Fruit fly (Drosophila melanogaster) whole organism, embryonic: ENCODE results near the gene CG44303.

Experiments used
- Ada2b ChIP-seq: fragments of 200-800 bp; sonication (Bioruptor generic); IDR thresholded peaks from 2 replicates; pipeline ENCODE4 v1.3.6; 2022; ENCODE audit warnings: missing biosample characterization, missing genetic modification characterization
- B-H1 ChIP-seq: fragments of 200-800 bp; sonication (Bioruptor generic); IDR thresholded peaks from 3 replicates; pipeline ENCODE4 v1.3.6; 2022; ENCODE audit warnings: missing biosample characterization, missing genetic modification characterization
- CG10979 ChIP-seq: fragments of 200-800 bp; sonication (Bioruptor generic); optimal IDR thresholded peaks from 2 replicates; lab custom pipeline; 2018; ENCODE audit warnings: missing biosample characterization, mild to moderate bottlenecking, missing genetic modification characterization, moderate library complexity
- CG11696 ChIP-seq: fragments of 200-800 bp; sonication (Bioruptor generic); IDR thresholded peaks from 2 replicates; pipeline ENCODE4 v1.3.6; 2022; ENCODE audit warnings: missing biosample characterization, missing genetic modification characterization
- CG12155 ChIP-seq: fragments of 200-800 bp; sonication (Bioruptor generic); optimal IDR thresholded peaks from 3 replicates; lab custom pipeline; 2016; ENCODE audit warnings: missing biosample characterization, missing genetic modification characterization
- CG1233 ChIP-seq: fragments of 200-800 bp; sonication (Bioruptor generic); optimal IDR thresholded peaks from 4 replicates; lab custom pipeline; 2018; ENCODE audit warnings: missing biosample characterization, mild to moderate bottlenecking, missing genetic modification characterization
- CG12391 ChIP-seq: fragments of 200-800 bp; sonication (Bioruptor generic); optimal IDR thresholded peaks from 3 replicates; lab custom pipeline; 2018; ENCODE audit warnings: missing biosample characterization, mild to moderate bottlenecking, missing genetic modification characterization, moderate library complexity
- CG13123 ChIP-seq: fragments of 200-800 bp; sonication (Bioruptor generic); optimal IDR thresholded peaks from 2 replicates; lab custom pipeline; 2016; ENCODE audit warnings: missing biosample characterization, missing genetic modification characterization
- CG13775 ChIP-seq: fragments of 200-800 bp; sonication (Bioruptor generic); optimal IDR thresholded peaks from 3 replicates; lab custom pipeline; 2017; ENCODE audit warnings: missing biosample characterization, mild to moderate bottlenecking, missing genetic modification characterization
- CG14965 ChIP-seq: fragments of 200-800 bp; sonication (Bioruptor generic); optimal IDR thresholded peaks from 2 replicates; lab custom pipeline; 2016; ENCODE audit warnings: missing biosample characterization, missing genetic modification characterization, borderline replicate concordance
- CG15514 ChIP-seq: fragments of 200-800 bp; sonication (Bioruptor generic); optimal IDR thresholded peaks from 3 replicates; lab custom pipeline; 2017; ENCODE audit warnings: missing biosample characterization, missing genetic modification characterization, mild to moderate bottlenecking, moderate library complexity, missing genetic modification reagents
- CG1603 ChIP-seq: fragments of 200-800 bp; sonication (Bioruptor generic); optimal IDR thresholded peaks from 2 replicates; lab custom pipeline; 2019; ENCODE audit warnings: missing biosample characterization, mild to moderate bottlenecking, missing genetic modification characterization, moderate library complexity
- CG17359 ChIP-seq: fragments of 200-800 bp; sonication (Bioruptor generic); optimal IDR thresholded peaks from 3 replicates; lab custom pipeline; 2018; ENCODE audit warnings: missing biosample characterization, mild to moderate bottlenecking, missing genetic modification characterization, moderate library complexity
- CG1832 ChIP-seq: fragments of 200-800 bp; sonication (Bioruptor generic); optimal IDR thresholded peaks from 2 replicates; lab custom pipeline; 2017; ENCODE audit warnings: missing biosample characterization, mild to moderate bottlenecking, missing genetic modification characterization, inconsistent platforms
- CG2678 ChIP-seq: fragments of 200-800 bp; sonication (Bioruptor generic); optimal IDR thresholded peaks from 3 replicates; lab custom pipeline; 2019; ENCODE audit warnings: missing biosample characterization, mild to moderate bottlenecking, missing genetic modification characterization, moderate library complexity
- CG30403 ChIP-seq: fragments of 200-800 bp; sonication (Bioruptor generic); optimal IDR thresholded peaks from 3 replicates; lab custom pipeline; 2016; ENCODE audit warnings: missing biosample characterization, missing genetic modification characterization
- CG32532 ChIP-seq: fragments of 200-800 bp; sonication (Bioruptor generic); IDR thresholded peaks from 2 replicates; pipeline ENCODE4 v1.3.6; 2022; ENCODE audit warnings: missing biosample characterization, missing genetic modification characterization
- CG32767 ChIP-seq: fragments of 200-800 bp; sonication (Bioruptor generic); IDR thresholded peaks from 2 replicates; pipeline ENCODE4 v1.3.6; 2022; ENCODE audit warnings: missing biosample characterization, missing genetic modification characterization
- CG6689 ChIP-seq: fragments of 200-800 bp; sonication (Bioruptor generic); IDR thresholded peaks from 2 replicates; pipeline ENCODE4 v1.3.6; 2022; ENCODE audit warnings: missing biosample characterization, missing genetic modification characterization
- CG7357 ChIP-seq: fragments of 200-800 bp; sonication (Bioruptor generic); IDR thresholded peaks from 3 replicates; pipeline ENCODE4 v1.3.6; 2022; ENCODE audit warnings: missing biosample characterization, missing genetic modification characterization
- CG7556 ChIP-seq: fragments of 200-800 bp; sonication (Bioruptor generic); optimal IDR thresholded peaks from 2 replicates; lab custom pipeline; 2017; ENCODE audit warnings: missing biosample characterization, mild to moderate bottlenecking, missing genetic modification characterization
- Drgx ChIP-seq: fragments of 200-800 bp; sonication (Bioruptor generic); IDR thresholded peaks from 2 replicates; pipeline ENCODE4 v1.3.6; 2022; ENCODE audit warnings: missing biosample characterization, missing genetic modification characterization
- Hr51 ChIP-seq, 2 experiments: fragments of 200-800 bp; sonication (Bioruptor generic); optimal IDR thresholded peaks; 2 replicates in 1 of 2; 3 replicates in 1 of 2; lab custom pipeline; 2016 to 2018; ENCODE audit warnings: missing biosample characterization in 2 of 2, missing genetic modification characterization in 2 of 2, mild to moderate bottlenecking in 1 of 2, moderate library complexity in 1 of 2
- Oli ChIP-seq: fragments of 200-800 bp; sonication (Bioruptor generic); optimal IDR thresholded peaks from 2 replicates; lab custom pipeline; 2018; ENCODE audit warnings: missing biosample characterization, mild to moderate bottlenecking, missing genetic modification characterization, moderate library complexity
- PHDP ChIP-seq: fragments of 200-800 bp; sonication (Bioruptor generic); optimal IDR thresholded peaks from 3 replicates; lab custom pipeline; 2018; ENCODE audit warnings: missing biosample characterization, mild to moderate bottlenecking, missing genetic modification characterization, moderate library complexity
- Sox100B ChIP-seq: fragments of 200-800 bp; sonication (Bioruptor generic); optimal IDR thresholded peaks from 3 replicates; lab custom pipeline; 2018; ENCODE audit warnings: missing biosample characterization, mild to moderate bottlenecking, missing genetic modification characterization
- ap ChIP-seq: fragments of 200-800 bp; sonication (Bioruptor generic); IDR thresholded peaks from 2 replicates; pipeline ENCODE4 v1.3.6; 2022; ENCODE audit warnings: missing biosample characterization, missing genetic modification characterization
- ara ChIP-seq: fragments of 200-800 bp; sonication (Bioruptor generic); IDR thresholded peaks from 2 replicates; pipeline ENCODE4 v1.3.6; 2022; ENCODE audit warnings: missing biosample characterization, missing genetic modification characterization
- bowl ChIP-seq: fragments of 200-800 bp; sonication (Bioruptor generic); IDR thresholded peaks from 2 replicates; pipeline ENCODE4 v1.3.6; 2022; ENCODE audit warnings: missing biosample characterization, missing genetic modification characterization
- chn ChIP-seq: fragments of 200-800 bp; sonication (Bioruptor generic); optimal IDR thresholded peaks from 2 replicates; lab custom pipeline; 2016; ENCODE audit warnings: missing biosample characterization, missing genetic modification characterization
- croc ChIP-seq: fragments of 200-800 bp; sonication (Bioruptor generic); conservative IDR thresholded peaks from 3 replicates; pipeline ENCODE4 v1.3.6; 2022; ENCODE audit warnings: missing biosample characterization, missing genetic modification characterization
- ewg ChIP-seq: fragments of 200-800 bp; sonication (Bioruptor generic); optimal IDR thresholded peaks from 3 replicates; lab custom pipeline; 2017; ENCODE audit warnings: mild to moderate bottlenecking, missing biosample characterization, missing genetic modification reagents, missing genetic modification characterization
- fd96Cb ChIP-seq: fragments of 200-800 bp; sonication (Bioruptor generic); optimal IDR thresholded peaks from 2 replicates; lab custom pipeline; 2018; ENCODE audit warnings: missing biosample characterization, mild to moderate bottlenecking, missing genetic modification characterization, moderate library complexity
- grn ChIP-seq: fragments of 200-800 bp; sonication (Bioruptor generic); optimal IDR thresholded peaks from 3 replicates; lab custom pipeline; 2017; ENCODE audit warnings: missing biosample characterization, missing genetic modification characterization
- mirr ChIP-seq: fragments of 200-800 bp; sonication (Bioruptor generic); optimal IDR thresholded peaks from 3 replicates; lab custom pipeline; 2018; ENCODE audit warnings: missing biosample characterization, mild to moderate bottlenecking, missing genetic modification characterization
- nau ChIP-seq: fragments of 200-800 bp; sonication (Bioruptor generic); optimal IDR thresholded peaks from 3 replicates; lab custom pipeline; 2017; ENCODE audit warnings: missing biosample characterization, mild to moderate bottlenecking, missing genetic modification characterization, missing genetic modification reagents
- pho ChIP-seq: fragments of 200-800 bp; sonication (Bioruptor generic); optimal IDR thresholded peaks from 2 replicates; lab custom pipeline; 2016; ENCODE audit warnings: missing biosample characterization, missing genetic modification characterization
- phol ChIP-seq: fragments of 200-800 bp; sonication (Bioruptor generic); optimal IDR thresholded peaks from 3 replicates; lab custom pipeline; 2018; ENCODE audit warnings: missing biosample characterization, mild to moderate bottlenecking, missing genetic modification characterization, moderate library complexity
- pum ChIP-seq: fragments of 200-800 bp; sonication (Bioruptor generic); optimal IDR thresholded peaks from 2 replicates; lab custom pipeline; 2016; ENCODE audit warnings: missing biosample characterization, missing genetic modification characterization
- row ChIP-seq: fragments of 200-800 bp; sonication (Bioruptor generic); IDR thresholded peaks from 3 replicates; pipeline ENCODE4 v1.3.6; 2022; ENCODE audit warnings: missing biosample characterization, missing genetic modification characterization
- sc ChIP-seq, 3 experiments: fragments of >200 bp in 2 of 3; fragments of 200-800 bp in 1 of 3; sonication (Bioruptor generic) in 1 of 3; optimal IDR thresholded peaks; 2 replicates in 2 of 3; 3 replicates in 1 of 3; lab custom pipeline; 2017; ENCODE audit warnings: mild to moderate bottlenecking in 1 of 3, missing biosample characterization in 1 of 3, missing genetic modification characterization in 1 of 3, missing genetic modification reagents in 1 of 3
- sens ChIP-seq: fragments of 200-800 bp; sonication (Bioruptor generic); peaks from one replicate; lab custom pipeline; 2016; ENCODE audit warnings: missing biosample characterization, missing genetic modification characterization
- shn ChIP-seq: fragments of 200-800 bp; sonication (Bioruptor generic); optimal IDR thresholded peaks from 3 replicates; lab custom pipeline; 2016; ENCODE audit warnings: missing biosample characterization, missing genetic modification characterization
- slbo ChIP-seq: fragments of 200-800 bp; sonication (Bioruptor generic); IDR thresholded peaks from 2 replicates; pipeline ENCODE4 v1.3.6; 2022; ENCODE audit warnings: missing biosample characterization, missing genetic modification characterization
- trem ChIP-seq: fragments of 200-800 bp; optimal IDR thresholded peaks from 3 replicates; lab custom pipeline; 2019; ENCODE audit warnings: missing biosample characterization, mild to moderate bottlenecking, missing genetic modification characterization, moderate library complexity
- ttk ChIP-seq: fragments of 200-800 bp; sonication (Bioruptor generic); IDR thresholded peaks from 2 replicates; pipeline ENCODE4 v2.1.2; 2022; ENCODE audit warnings: missing biosample characterization, missing genetic modification characterization
- unpg ChIP-seq: fragments of 200-800 bp; sonication (Bioruptor generic); optimal IDR thresholded peaks from 3 replicates; lab custom pipeline; 2018; ENCODE audit warnings: missing biosample characterization, mild to moderate bottlenecking, missing genetic modification characterization, moderate library complexity
- vvl ChIP-seq: fragments of 200-800 bp; sonication (Bioruptor generic); IDR thresholded peaks from 2 replicates; pipeline ENCODE4 v1.3.6; 2022; ENCODE audit warnings: missing biosample characterization, missing genetic modification characterization
- zfh1 ChIP-seq: fragments of 200-800 bp; sonication (Bioruptor generic); IDR thresholded peaks from 3 replicates; pipeline ENCODE4 v1.3.6; 2022; ENCODE audit warnings: missing biosample characterization, missing genetic modification characterization

CG44303 gene

DNA sequence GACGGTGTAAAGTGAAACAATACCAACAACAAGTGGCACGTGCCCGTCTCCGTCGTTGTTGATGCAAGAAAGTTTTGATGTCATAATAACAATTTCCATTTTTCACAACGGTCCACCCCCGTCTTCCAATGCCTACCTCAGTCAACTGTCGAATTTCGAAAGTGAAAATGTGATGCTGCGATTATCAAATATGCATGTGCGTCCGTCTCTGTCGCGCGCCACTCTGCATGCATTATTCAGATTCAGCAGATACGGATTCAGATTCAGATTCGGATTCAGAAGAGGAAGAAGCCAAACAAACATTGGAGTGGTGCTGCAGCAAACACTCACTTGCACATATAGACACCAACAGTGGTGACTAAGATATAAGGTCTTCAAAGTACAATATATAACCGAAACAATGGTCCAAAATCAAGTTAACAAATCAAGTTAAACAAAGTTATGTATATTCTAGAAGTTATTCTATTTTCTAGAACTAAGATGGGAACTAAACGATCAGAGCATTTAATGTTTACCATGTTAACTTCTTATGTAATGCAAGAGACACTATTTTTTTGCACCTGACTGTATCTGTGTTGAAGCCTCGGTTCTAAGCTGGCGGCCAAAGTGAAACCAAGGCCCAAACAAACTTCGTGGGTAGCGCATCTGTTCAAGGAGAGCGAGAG is 44.5 kb downstream of the CG44303 start (continued):
- TF ChIP-seq CG7556 (peak; percentile 8), PHDP (tag; lab: Kevin White, UChicago) (peak; percentile 2), CG14965 (GFP tag; lab: Kevin White, UChicago) (no peak), slbo (no peak), CG7357 (GFP tag; lab: Robert Waterston, UW) (no peak), CG2678 (peak; percentile 42), trem (tag; lab: Kevin White, UChicago) (peak; percentile 42), CG30403 (GFP tag; lab: Kevin White, UChicago) (peak; percentile 7), CG17359 (tag; lab: Kevin White, UChicago) (peak; percentile 6), CG1233 (peak; percentile 35), CG10979 (tag; lab: Kevin White, UChicago) (peak; percentile 67), CG12391 (tag; lab: Kevin White, UChicago) (peak; percentile 30), pum (GFP tag; lab: Kevin White, UChicago) (no peak), ewg (GFP tag; lab: Kevin White, UChicago) (peak; percentile 16), pho (GFP tag; lab: Kevin White, UChicago) (no peak), grn (GFP tag; lab: Kevin White, UChicago) (peak; percentile 40), fd96Cb (tag; lab: Kevin White, UChicago) (peak; percentile 34), CG1603 (peak; percentile 54), CG1832 (GFP tag; lab: Kevin White, UChicago) (peak; percentile 66), nau (GFP tag; lab: Kevin White, UChicago) (peak; percentile 21), shn (GFP tag; lab: Kevin White, UChicago) (no peak), row (GFP tag; lab: Robert Waterston, UW) (peak; percentile 43; the same call in 1 of the 3 replicates), vvl (GFP tag; lab: Robert Waterston, UW) (peak; percentile 68; the same call in 1 of the 2 replicates), CG15514 (no peak), CG32532 (GFP tag; lab: Robert Waterston, UW) (no peak), croc (GFP tag; lab: Robert Waterston, UW) (peak; percentile 28; the same call in 1 of the 3 replicates), ttk (GFP tag; lab: Robert Waterston, UW) (no peak), Drgx (GFP tag; lab: Robert Waterston, UW) (peak; percentile 60), Hr51 (GFP tag; optimal IDR thresholded peaks at IDR 0.05; lab: Kevin White, UChicago) (peak in 1 of 2 experiments; percentile 31), ara (GFP tag; lab: Robert Waterston, UW) (peak; percentile 56; the same call in 1 of the 2 replicates), CG11696 (GFP tag; lab: Robert Waterston, UW) (peak; percentile 86), CG13123 (GFP tag; lab: Kevin White, UChicago) (no peak), CG13775 (no peak), phol (peak; percentile 49), sens (GFP tag; lab: Kevin White, UChicago) (peak; percentile 85), Sox100B (GFP tag; lab: Kevin White, UChicago) (peak; percentile 20), chn (GFP tag; lab: Kevin White, UChicago) (peak; percentile 0), sc (optimal IDR thresholded peaks at IDR 0.05; lab: Kevin White, UChicago) (no peak), sc (GFP tag; optimal IDR thresholded peaks at IDR 0.05; lab: Kevin White, UChicago) (peak; percentile 21), CG6689 (GFP tag; lab: Robert Waterston, UW) (peak; percentile 38; the same call in 1 of the 2 replicates), CG32767 (no peak), B-H1 (GFP tag; lab: Robert Waterston, UW) (peak; percentile 20; the same call in 1 of the 3 replicates), Ada2b (GFP tag; lab: Robert Waterston, UW) (no peak), Oli (tag; lab: Kevin White, UChicago) (peak; percentile 54), zfh1 (0 out of 3 replicates have a peak, but pooled peaks have one; percentile 36), unpg (GFP tag; lab: Kevin White, UChicago) (peak; percentile 53), ap (GFP tag; lab: Robert Waterston, UW) (peak; percentile 35; the same call in 1 of the 2 replicates), bowl (GFP tag; lab: Robert Waterston, UW) (no peak), mirr (no peak), CG12155 (GFP tag; lab: Kevin White, UChicago) (no peak)
